Fruit fly (Drosophila melanogaster) whole organism, wandering third instar larva: ENCODE results near the gene pyd.

ENCODE experiments used
- Abd-B ChIP-seq: fragments of >200 bp; optimal IDR thresholded peaks from 2 replicates; lab custom pipeline; 2017; ENCODE audit warnings: missing biosample characterization, missing genetic modification characterization
- CG32264 ChIP-seq: fragments of 200-800 bp; sonication (Bioruptor generic); optimal IDR thresholded peaks from 2 replicates; lab custom pipeline; 2016; ENCODE audit warnings: missing biosample characterization, missing genetic modification characterization
- CG9705 ChIP-seq: fragments of 200-800 bp; sonication (Bioruptor generic); optimal IDR thresholded peaks from 2 replicates; lab custom pipeline; 2018; ENCODE audit warnings: missing biosample characterization, mild to moderate bottlenecking, missing genetic modification characterization
- CrebA ChIP-seq: fragments of 200-800 bp; sonication (Bioruptor generic); optimal IDR thresholded peaks from 2 replicates; lab custom pipeline; 2016; ENCODE audit warnings: missing biosample characterization, mild to moderate bottlenecking, missing genetic modification characterization, borderline replicate concordance
- Dif ChIP-seq: fragments of 200-275, 200-300 bp; sonication (Bioruptor generic); optimal IDR thresholded peaks from 2 replicates; lab custom pipeline; 2018; ENCODE audit warnings: missing biosample characterization, missing genetic modification characterization; ENCODE audit not compliant: partially characterized antibody
- HLH106 ChIP-seq: fragments of 200-800 bp; optimal IDR thresholded peaks from 3 replicates; lab custom pipeline; 2019; ENCODE audit warnings: missing biosample characterization, mild to moderate bottlenecking, missing genetic modification characterization, moderate library complexity
- Hnf4 ChIP-seq: fragments of 200-800 bp; sonication (Bioruptor generic); optimal IDR thresholded peaks from 2 replicates; lab custom pipeline; 2016; ENCODE audit warnings: missing biosample characterization, mild to moderate bottlenecking, missing genetic modification characterization
- Hr83 ChIP-seq: fragments of 200-300 bp; sonication (Bioruptor generic); optimal IDR thresholded peaks from 2 replicates; lab custom pipeline; 2016; ENCODE audit warnings: missing biosample characterization, mild to moderate bottlenecking, missing genetic modification characterization, moderate library complexity; ENCODE audit not compliant: poor library complexity, severe bottlenecking
- Jra ChIP-seq: sonication (Bioruptor generic); optimal IDR thresholded peaks from 2 replicates; lab custom pipeline; 2016; ENCODE audit warnings: missing biosample characterization, missing genetic modification characterization
- Mio ChIP-seq: sonication (Bioruptor generic); optimal IDR thresholded peaks from 2 replicates; lab custom pipeline; 2016; ENCODE audit warnings: missing biosample characterization, missing genetic modification characterization
- OdsH ChIP-seq: fragments of 200-800 bp; sonication (Bioruptor generic); optimal IDR thresholded peaks from 2 replicates; lab custom pipeline; 2016; ENCODE audit warnings: missing biosample characterization, mild to moderate bottlenecking, missing genetic modification characterization
- Rel ChIP-seq, 2 experiments: fragments of 200-800 bp; sonication (Bioruptor generic) in 1 of 2; optimal IDR thresholded peaks; 2 replicates in 1 of 2; 3 replicates in 1 of 2; lab custom pipeline; 2016 to 2019; ENCODE audit warnings: mild to moderate bottlenecking in 2 of 2, missing biosample characterization in 2 of 2, missing genetic modification characterization in 2 of 2, moderate library complexity in 1 of 2
- Sp1 ChIP-seq: fragments of 200-800 bp; sonication (Bioruptor generic); optimal IDR thresholded peaks from 3 replicates; lab custom pipeline; 2019; ENCODE audit warnings: missing biosample characterization, mild to moderate bottlenecking, missing genetic modification characterization, moderate library complexity
- Vsx2 ChIP-seq: fragments of 200-300, 225-300 bp; sonication (Bioruptor generic); optimal IDR thresholded peaks from 2 replicates; lab custom pipeline; 2018; ENCODE audit warnings: missing biosample characterization, missing genetic modification characterization; ENCODE audit not compliant: partially characterized antibody
- br ChIP-seq: fragments of 200-800 bp; sonication (Bioruptor generic); optimal IDR thresholded peaks from 2 replicates; lab custom pipeline; 2016; ENCODE audit warnings: missing biosample characterization, missing genetic modification characterization
- dl ChIP-seq, 2 experiments: fragments of 175-275, 200-275 bp in 1 of 2; fragments of 200-275 bp in 1 of 2; sonication (Bioruptor generic); optimal IDR thresholded peaks; lab custom pipeline; 2018; ENCODE audit warnings: mild to moderate bottlenecking in 2 of 2, missing biosample characterization in 2 of 2, missing genetic modification characterization in 2 of 2, moderate library complexity in 2 of 2; ENCODE audit not compliant: partially characterized antibody in 2 of 2, insufficient read depth in 1 of 2
- dmrt93B ChIP-seq: fragments of 200-800 bp; sonication (Bioruptor generic); optimal IDR thresholded peaks from 2 replicates; lab custom pipeline; 2018; ENCODE audit warnings: missing biosample characterization, mild to moderate bottlenecking, missing genetic modification characterization
- dsf ChIP-seq: sonication (Bioruptor generic); optimal IDR thresholded peaks from 2 replicates; lab custom pipeline; 2016; ENCODE audit warnings: missing biosample characterization, missing genetic modification characterization, borderline replicate concordance
- ey ChIP-seq: fragments of 200-800 bp; sonication (Bioruptor generic); optimal IDR thresholded peaks from 2 replicates; lab custom pipeline; 2016; ENCODE audit warnings: missing biosample characterization, missing genetic modification characterization
- foxo ChIP-seq, 2 experiments: fragments of 200-800 bp; sonication (Bioruptor generic); optimal IDR thresholded peaks; 2 replicates in 1 of 2; 3 replicates in 1 of 2; lab custom pipeline; 2016 to 2017; ENCODE audit warnings: missing biosample characterization in 2 of 2, missing genetic modification characterization in 2 of 2
- h ChIP-seq: fragments of 200-800 bp; sonication (Bioruptor generic); optimal IDR thresholded peaks from 3 replicates; lab custom pipeline; 2016; ENCODE audit warnings: missing biosample characterization, mild to moderate bottlenecking, missing genetic modification characterization
- jim ChIP-seq: fragments of 175-275, 200-325 bp; sonication (Bioruptor generic); optimal IDR thresholded peaks from 2 replicates; lab custom pipeline; 2016; ENCODE audit warnings: missing biosample characterization, mild to moderate bottlenecking, missing genetic modification characterization
- lola ChIP-seq: fragments of >200 bp; optimal IDR thresholded peaks from 2 replicates; lab custom pipeline; 2017; ENCODE audit warnings: missing biosample characterization, missing genetic modification characterization
- pan ChIP-seq: fragments of >200 bp; optimal IDR thresholded peaks from 2 replicates; lab custom pipeline; 2017
- rgr ChIP-seq: fragments of 200-800 bp; sonication (Bioruptor generic); optimal IDR thresholded peaks from 3 replicates; lab custom pipeline; 2016; ENCODE audit warnings: missing biosample characterization, mild to moderate bottlenecking, missing genetic modification characterization
- sage ChIP-seq: fragments of 200-800 bp; sonication (Bioruptor generic); optimal IDR thresholded peaks from 2 replicates; lab custom pipeline; 2016; ENCODE audit warnings: missing biosample characterization, mild to moderate bottlenecking, missing genetic modification characterization
- sv ChIP-seq: fragments of 200-800 bp; sonication (Bioruptor generic); optimal IDR thresholded peaks from 3 replicates; lab custom pipeline; 2016; ENCODE audit warnings: missing biosample characterization, missing genetic modification characterization
- tai ChIP-seq: sonication (Bioruptor generic); optimal IDR thresholded peaks from 2 replicates; lab custom pipeline; 2016; ENCODE audit warnings: missing biosample characterization, missing genetic modification characterization
- usp ChIP-seq: fragments of >200 bp; optimal IDR thresholded peaks from 2 replicates; lab custom pipeline; 2017; ENCODE audit warnings: missing biosample characterization, missing genetic modification characterization
- woc ChIP-seq: sonication (Bioruptor generic); optimal IDR thresholded peaks from 2 replicates; lab custom pipeline; 2016; ENCODE audit warnings: missing biosample characterization, mild to moderate bottlenecking, missing genetic modification characterization

Gene pyd

dm6 chr3R:8939750-8940149, 8.1 kb upstream of the pyd start:
- peak; percentile 87 for TF ChIP-seq Hnf4
- no peak for TF ChIP-seq dmrt93B
- no peak for TF ChIP-seq HLH106 (tag; lab: Kevin White, UChicago)
- TF ChIP-seq Sp1 (GFP tag; lab: Kevin White, UChicago), result peak; percentile 2
- no peak for TF ChIP-seq Rel (GFP tag; optimal IDR thresholded peaks at IDR 0.05; lab: Kevin White, UChicago)
- no peak for TF ChIP-seq Rel (tag; optimal IDR thresholded peaks at IDR 0.05; lab: Kevin White, UChicago)
- no peak for TF ChIP-seq sage
- TF ChIP-seq CrebA (GFP tag; lab: Kevin White, UChicago), result no peak

dm6 chr3R:8938494-8939404, 7.1 kb upstream of the pyd start, which contains the start of gene ScsbetaA:
ScsbetaA (plus strand) TSS chr3R:8938724.
- TF ChIP-seq Jra, result no peak
- TF ChIP-seq dmrt93B, result no peak
- peak; percentile 34 for TF ChIP-seq rgr (GFP tag; lab: Kevin White, UChicago)
- no peak for TF ChIP-seq ey (GFP tag; lab: Kevin White, UChicago)
- TF ChIP-seq h (GFP tag; lab: Kevin White, UChicago), result peak; percentile 13
- TF ChIP-seq Hnf4, result peak; percentile 7
- no peak for TF ChIP-seq HLH106 (tag; lab: Kevin White, UChicago)
- peak; percentile 32 for TF ChIP-seq tai (GFP tag; lab: Kevin White, UChicago)
- TF ChIP-seq OdsH, result peak; percentile 18
- TF ChIP-seq br (GFP tag; lab: Kevin White, UChicago), result peak; percentile 6
- TF ChIP-seq Rel (GFP tag; optimal IDR thresholded peaks at IDR 0.05; lab: Kevin White, UChicago), result no peak
- TF ChIP-seq Rel (tag; optimal IDR thresholded peaks at IDR 0.05; lab: Kevin White, UChicago), result peak; percentile 60

dm6 chr3R:8934930-8935329, 3.2 kb upstream of the pyd start, which contains the start of gene osk:
osk (plus strand) TSS chr3R:8935126.
- TF ChIP-seq OdsH (no peak), Jra (no peak), foxo (GFP tag; optimal IDR thresholded peaks at IDR 0.05; lab: Kevin White, UChicago) (no peak), usp (GFP tag; lab: Kevin White, UChicago) (no peak), jim (GFP tag; lab: Kevin White, UChicago) (no peak), h (GFP tag; lab: Kevin White, UChicago) (no peak), CG32264 (GFP tag; lab: Kevin White, UChicago) (no peak), lola (GFP tag; lab: Kevin White, UChicago) (no peak), CrebA (GFP tag; lab: Kevin White, UChicago) (no peak), woc (GFP tag; lab: Kevin White, UChicago) (no peak), dl (GFP tag; optimal IDR thresholded peaks at IDR 0.05; lab: Kevin White, UChicago; ENCODE audit: insufficient read depth in 1 of 2, partially characterized antibody in 2 of 2) (no peak), ey (GFP tag; lab: Kevin White, UChicago) (no peak), dsf (GFP tag; lab: Kevin White, UChicago) (no peak), dmrt93B (no peak), Mio (no peak), CG9705 (GFP tag; lab: Kevin White, UChicago) (no peak), Dif (no peak)
- TF ChIP-seq, all 38 proteins: peak for 0

- no peak for TF ChIP-seq CG32264 (GFP tag; lab: Kevin White, UChicago)
- TF ChIP-seq woc (GFP tag; lab: Kevin White, UChicago), result no peak
- TF ChIP-seq Rel (GFP tag; optimal IDR thresholded peaks at IDR 0.05; lab: Kevin White, UChicago), result no peak
- no peak for TF ChIP-seq Rel (tag; optimal IDR thresholded peaks at IDR 0.05; lab: Kevin White, UChicago)
- no peak for TF ChIP-seq CG9705 (GFP tag; lab: Kevin White, UChicago)
- peak; percentile 7 for TF ChIP-seq rgr (GFP tag; lab: Kevin White, UChicago)
- TF ChIP-seq br (GFP tag; lab: Kevin White, UChicago), result peak; percentile 2
- no peak for TF ChIP-seq Mio
- TF ChIP-seq foxo (GFP tag; optimal IDR thresholded peaks at IDR 0.05; lab: Kevin White, UChicago), result no peak
- TF ChIP-seq h (GFP tag; lab: Kevin White, UChicago), result peak; percentile 15
- no peak for TF ChIP-seq Abd-B (GFP tag; lab: Kevin White, UChicago)
- no peak for TF ChIP-seq usp (GFP tag; lab: Kevin White, UChicago)
- TF ChIP-seq jim (GFP tag; lab: Kevin White, UChicago), result no peak
- no peak for TF ChIP-seq dsf (GFP tag; lab: Kevin White, UChicago)
- TF ChIP-seq Dif, result no peak
- no peak for TF ChIP-seq Vsx2 (GFP tag; lab: Kevin White, UChicago)
- no peak for TF ChIP-seq pan
- no peak for TF ChIP-seq sage
- no peak for TF ChIP-seq Hr83 (GFP tag; lab: Kevin White, UChicago)
- TF ChIP-seq sv, result no peak
- no peak for TF ChIP-seq Hnf4
- TF ChIP-seq, all 38 proteins: peak for 3
Measured at dm6 chr3R:8932741-8933140, 1.0 kb upstream of the pyd start.
